Fruit fly (Drosophila melanogaster): ENCODE data around the gene CG42359.
A peak's percentile ranks its signal among the peaks of the same experiment; 100 is the strongest.

Gene CG42359

DNA sequence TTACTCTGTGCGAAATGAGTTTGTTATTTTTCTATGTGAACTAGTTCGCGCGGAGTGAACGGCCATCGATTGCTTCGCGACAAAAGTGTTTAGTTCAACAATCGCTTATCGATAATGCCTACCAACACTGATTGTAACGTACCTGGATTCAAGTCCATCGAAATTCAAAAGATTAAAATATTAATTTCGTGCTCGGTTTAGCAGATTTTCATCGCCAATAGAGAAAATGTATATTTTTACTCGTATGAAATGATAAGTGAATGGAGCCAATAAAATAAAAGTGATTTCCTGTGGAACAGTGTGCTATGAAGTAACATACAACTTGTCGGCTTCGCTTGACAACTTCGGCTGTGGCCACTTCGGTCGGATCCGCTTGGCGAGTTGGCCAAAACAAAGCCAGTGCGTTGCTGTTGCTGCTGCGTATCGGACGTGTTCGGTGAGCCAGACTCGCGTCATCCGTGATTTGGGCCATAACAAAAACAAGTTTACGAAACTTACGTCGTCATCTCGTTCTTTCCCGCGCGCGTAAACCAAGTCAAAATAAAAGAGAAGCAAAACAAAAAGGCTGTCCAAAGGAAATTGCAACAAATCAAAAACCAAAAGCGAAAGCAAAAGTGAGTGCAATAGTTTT is 18.3 kb upstream of the CG42359 start, which contains the start of the genes CG5555 and myd:
Gene CG5555, minus strand, starts transcription at position 276 of the 631 bp plus-strand sequence.
Gene myd, plus strand, starts transcription at position 397 of the 631 bp plus-strand sequence.
- TF ChIP-seq kay (GFP tag; ENCODE audit: borderline replicate concordance), result peak; percentile 53
- TF ChIP-seq ovo (GFP tag; optimal IDR thresholded peaks at IDR 0.05), result no peak
- TF ChIP-seq bab1 (GFP tag; optimal IDR thresholded peaks at IDR 0.05), result peak; percentile 24
- TF ChIP-seq CG7101 (tag; optimal IDR thresholded peaks at IDR 0.05), result peak; percentile 16
- peak; percentile 20 for TF ChIP-seq Hr96 (GFP tag; optimal IDR thresholded peaks at IDR 0.05)
- peak; percentile 41 for TF ChIP-seq Crg-1 (GFP tag; optimal IDR thresholded peaks at IDR 0.05)
- peak; percentile 82 for TF ChIP-seq tj (GFP tag; optimal IDR thresholded peaks at IDR 0.05)
- TF ChIP-seq CG33017 (tag; optimal IDR thresholded peaks at IDR 0.05), result no peak
- no peak for TF ChIP-seq cic (GFP tag; optimal IDR thresholded peaks at IDR 0.05)

DNA sequence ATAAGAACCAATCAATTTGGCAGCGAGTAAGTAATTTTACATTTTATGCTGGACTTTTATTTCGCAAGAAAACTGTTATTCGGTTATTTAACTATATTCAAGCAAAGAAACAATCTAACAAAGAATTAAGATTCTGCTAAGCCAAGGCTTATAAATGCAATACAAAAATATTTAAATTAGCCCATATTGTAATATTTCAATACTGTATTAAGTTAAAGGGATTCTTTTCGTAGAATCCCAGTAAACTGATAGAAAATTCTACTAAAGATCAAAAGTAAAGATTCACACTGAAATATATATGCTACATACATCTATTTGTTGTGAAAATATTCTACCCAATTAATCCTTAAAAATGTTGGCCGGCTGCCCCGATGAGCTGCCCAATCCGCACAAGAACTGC is 14.6 kb upstream of the CG42359 start, which contains the start of gene CG14282:
Gene CG14282, plus strand, starts transcription at position 301 of the 400 bp plus-strand sequence.
- TF ChIP-seq toe (GFP tag; optimal IDR thresholded peaks at IDR 0.05), result no peak
- no peak for TF ChIP-seq Hr96 (GFP tag; optimal IDR thresholded peaks at IDR 0.05)
- TF ChIP-seq CG14711 (tag; optimal IDR thresholded peaks at IDR 0.05), result no peak
- no peak for TF ChIP-seq Clk (GFP tag; optimal IDR thresholded peaks at IDR 0.05)
- TF ChIP-seq CG5204 (GFP tag; optimal IDR thresholded peaks at IDR 0.05), result no peak
- no peak for TF ChIP-seq CG7101 (tag; optimal IDR thresholded peaks at IDR 0.05)
- no peak for TF ChIP-seq CG1620 (GFP tag; optimal IDR thresholded peaks at IDR 0.05)
- no peak for TF ChIP-seq pad (GFP tag; optimal IDR thresholded peaks at IDR 0.05)
- TF ChIP-seq CG11617 (GFP tag; optimal IDR thresholded peaks at IDR 0.05), result no peak
- TF ChIP-seq CG7045 (GFP tag; optimal IDR thresholded peaks at IDR 0.05), result no peak
- TF ChIP-seq CG12768 (GFP tag; optimal IDR thresholded peaks at IDR 0.05), result no peak
- no peak for TF ChIP-seq Crg-1 (GFP tag; optimal IDR thresholded peaks at IDR 0.05)
- TF ChIP-seq CG33017 (tag; optimal IDR thresholded peaks at IDR 0.05), result no peak
- TF ChIP-seq kay (GFP tag; ENCODE audit: borderline replicate concordance), result no peak
- no peak for TF ChIP-seq Mnt (GFP tag; optimal IDR thresholded peaks at IDR 0.05)
- no peak for TF ChIP-seq ovo (GFP tag; optimal IDR thresholded peaks at IDR 0.05)
- no peak for TF ChIP-seq cnc (optimal IDR thresholded peaks at IDR 0.05)
- TF ChIP-seq bab1 (GFP tag; optimal IDR thresholded peaks at IDR 0.05), result no peak
- TF ChIP-seq tj (GFP tag; optimal IDR thresholded peaks at IDR 0.05), result no peak
- TF ChIP-seq cic (GFP tag; optimal IDR thresholded peaks at IDR 0.05), result no peak

DNA sequence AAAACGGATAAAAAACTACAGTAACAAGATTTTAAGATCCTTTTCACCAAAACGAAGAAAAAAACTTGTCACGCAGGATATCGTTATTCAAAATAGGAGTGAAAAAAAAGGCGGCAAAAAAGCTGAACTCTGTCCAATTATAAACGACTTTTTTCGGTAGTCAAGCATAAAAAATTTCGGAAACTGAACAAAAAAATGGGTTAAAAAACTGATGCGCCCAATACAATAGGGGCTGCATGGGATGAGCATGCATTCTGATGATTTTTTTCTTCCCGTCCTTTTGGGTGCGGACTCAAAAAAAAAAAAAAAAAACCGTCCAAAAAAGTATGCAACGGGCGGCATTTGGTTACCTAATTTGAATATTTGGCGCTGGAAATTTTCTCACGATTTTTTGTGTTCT is 12.4 kb upstream of the CG42359 start:
- TF ChIP-seq CG7045 (GFP tag; optimal IDR thresholded peaks at IDR 0.05), result no peak
- no peak for TF ChIP-seq CG12768 (GFP tag; optimal IDR thresholded peaks at IDR 0.05)
- no peak for TF ChIP-seq Crg-1 (GFP tag; optimal IDR thresholded peaks at IDR 0.05)
- TF ChIP-seq tj (GFP tag; optimal IDR thresholded peaks at IDR 0.05), result no peak

- peak; percentile 31 for TF ChIP-seq CG14711 (tag; optimal IDR thresholded peaks at IDR 0.05)
- peak; percentile 100 for TF ChIP-seq tj (GFP tag; optimal IDR thresholded peaks at IDR 0.05)
- TF ChIP-seq bab1 (GFP tag; optimal IDR thresholded peaks at IDR 0.05), result no peak
Measured at dm6 chr3R:19167521-19167920, 5.4 kb upstream of the CG42359 start.

dm6 chr3R:19166077-19166778 is 4.1 kb upstream of the CG42359 start:
- TF ChIP-seq tj (GFP tag; optimal IDR thresholded peaks at IDR 0.05) (peak; percentile 79), toe (GFP tag; optimal IDR thresholded peaks at IDR 0.05) (no peak)

DNA sequence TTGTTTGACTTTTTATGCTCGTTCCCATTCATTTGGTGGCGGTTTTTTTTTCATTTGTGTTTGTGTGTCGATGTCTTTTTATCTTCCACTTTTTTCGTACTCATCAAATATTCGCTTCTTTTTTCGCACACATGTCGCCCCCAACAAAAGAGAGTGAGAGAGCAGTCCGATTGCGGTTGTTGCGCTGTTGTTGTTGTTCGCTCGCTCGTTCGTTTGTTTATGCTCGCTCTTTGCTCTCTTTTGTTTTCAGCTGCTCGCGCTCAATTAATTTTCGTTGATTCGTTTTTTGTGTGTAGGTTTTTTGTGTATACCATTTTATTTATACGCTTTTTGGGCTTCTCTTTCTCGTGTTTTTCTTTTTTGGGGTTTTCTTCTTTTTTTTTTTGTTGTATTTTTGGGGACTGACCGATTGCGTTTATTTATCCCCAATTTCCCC is 3.5 kb upstream of the CG42359 start:
- TF ChIP-seq toe (GFP tag; optimal IDR thresholded peaks at IDR 0.05) (no peak), Mnt (GFP tag; optimal IDR thresholded peaks at IDR 0.05) (peak; percentile 30), Clk (GFP tag; optimal IDR thresholded peaks at IDR 0.05) (no peak), CG7045 (GFP tag; optimal IDR thresholded peaks at IDR 0.05) (no peak), ovo (GFP tag; optimal IDR thresholded peaks at IDR 0.05) (no peak), tj (GFP tag; optimal IDR thresholded peaks at IDR 0.05) (peak; percentile 64), Crg-1 (GFP tag; optimal IDR thresholded peaks at IDR 0.05) (no peak), CG14711 (tag; optimal IDR thresholded peaks at IDR 0.05) (no peak), cic (GFP tag; optimal IDR thresholded peaks at IDR 0.05) (peak; percentile 35), bab1 (GFP tag; optimal IDR thresholded peaks at IDR 0.05) (peak; percentile 5), CG5204 (GFP tag; optimal IDR thresholded peaks at IDR 0.05) (no peak)

DNA sequence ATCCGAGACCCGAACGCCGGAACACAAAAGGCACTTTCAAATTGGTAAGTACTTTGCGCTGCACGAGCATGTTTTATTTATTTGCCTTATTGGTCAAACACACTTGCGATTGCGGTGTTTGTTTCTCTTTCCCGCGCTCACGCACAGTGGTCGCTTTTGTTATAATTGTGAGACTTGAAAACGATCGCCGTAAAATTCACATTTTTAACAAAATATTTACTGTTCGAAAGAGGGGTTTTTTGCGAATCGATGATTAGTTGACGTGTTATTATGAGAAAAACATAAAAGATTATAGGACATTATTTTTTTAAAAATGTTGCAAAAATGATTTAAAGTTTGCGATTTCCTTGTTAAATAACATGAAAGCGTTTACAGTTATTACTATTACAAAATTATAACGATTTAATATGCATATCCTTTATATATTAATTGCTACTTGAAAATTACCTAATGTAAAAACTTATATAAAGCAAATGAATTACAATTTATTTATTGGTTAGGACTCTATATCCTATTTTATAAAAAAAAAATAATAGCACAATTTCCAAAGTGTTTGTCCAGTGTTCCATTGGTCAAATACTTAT is 2.9 kb upstream of the CG42359 start:
- TF ChIP-seq tj (GFP tag; optimal IDR thresholded peaks at IDR 0.05), result no peak
- TF ChIP-seq CG33017 (tag; optimal IDR thresholded peaks at IDR 0.05), result no peak
- TF ChIP-seq CG5204 (GFP tag; optimal IDR thresholded peaks at IDR 0.05), result peak; percentile 21
- TF ChIP-seq CG7101 (tag; optimal IDR thresholded peaks at IDR 0.05), result no peak
- peak; percentile 26 for TF ChIP-seq kay (GFP tag; ENCODE audit: borderline replicate concordance)

Data from whole organism, adult.